Worm (Caenorhabditis elegans): ENCODE data around the gene mltn-11.

ce11 chrV:16610791-16611385, 25.1 kb upstream of the mltn-11 start, which contains the start of gene srw-54:
- TF ChIP-seq egl-27 (tag; optimal IDR thresholded peaks at IDR 0.05) (no peak), R02D3.7 (tag; optimal IDR thresholded peaks at IDR 0.05) (no peak), lin-11 (tag; optimal IDR thresholded peaks at IDR 0.05) (no peak)
